Worm (Caenorhabditis elegans): ENCODE data around the gene phf-31.

- TF ChIP-seq him-1 (tag; optimal IDR thresholded peaks at IDR 0.05) (no peak), dao-5 (tag; optimal IDR thresholded peaks at IDR 0.05) (no peak)
Observed at ce11 chrX:10692057-10692456, 10.3 kb downstream of the phf-31 start.
